Worm (Caenorhabditis elegans): ENCODE results near the gene F55H2.7.

Gene F55H2.7

DNA sequence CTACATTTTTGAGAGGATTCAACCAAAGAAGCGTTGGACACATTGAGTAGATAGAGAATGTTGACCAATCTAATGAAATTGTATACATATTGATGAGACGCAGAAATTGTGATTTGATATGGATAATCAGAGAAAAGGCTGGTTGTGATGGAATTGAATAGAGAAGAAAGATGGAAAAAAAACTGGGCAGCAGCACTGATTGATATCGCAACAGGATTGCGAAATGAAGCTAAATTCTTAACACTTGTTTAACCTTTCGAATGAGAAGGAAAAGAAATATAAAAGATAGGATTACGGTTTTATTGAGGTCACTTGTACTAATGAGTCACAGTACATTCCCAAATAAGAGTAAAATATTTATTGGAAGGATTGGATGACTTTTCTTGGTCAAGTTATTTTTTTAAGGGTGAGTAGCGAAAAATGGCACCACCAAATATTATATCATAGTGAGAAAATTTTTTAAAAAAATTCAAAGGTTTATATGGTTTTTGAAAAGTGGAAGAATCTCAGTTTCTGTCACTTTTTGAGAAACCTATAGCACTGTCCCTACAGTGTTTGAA lies 13.8 kb downstream of the F55H2.7 start (continued):
- no peak for TF ChIP-seq hlh-17 (GFP tag; optimal IDR thresholded peaks at IDR 0.05; ENCODE audit: borderline replicate concordance)
- TF ChIP-seq rnt-1 (tag; optimal IDR thresholded peaks at IDR 0.05): no peak
- TF ChIP-seq efl-3 (GFP tag; optimal IDR thresholded peaks at IDR 0.05): no peak
- no peak for TF ChIP-seq pqm-1 (tag; optimal IDR thresholded peaks at IDR 0.05)
- TF ChIP-seq ets-5 (GFP tag; IDR thresholded peaks at IDR 0.05): no peak
- no peak for TF ChIP-seq snu-23 (GFP tag; optimal IDR thresholded peaks at IDR 0.05)
- TF ChIP-seq lin-14 (GFP tag; optimal IDR thresholded peaks at IDR 0.05): peak; percentile 44
- TF ChIP-seq zag-1 (tag; optimal IDR thresholded peaks at IDR 0.05): no peak
- no peak for TF ChIP-seq fkh-4 (tag; optimal IDR thresholded peaks at IDR 0.05; ENCODE audit: borderline replicate concordance)
- TF ChIP-seq unc-30 (tag; optimal IDR thresholded peaks at IDR 0.05): no peak
- no peak for TF ChIP-seq Y116A8C.19 (tag; optimal IDR thresholded peaks at IDR 0.05; ENCODE audit: borderline replicate concordance)
- TF ChIP-seq ztf-4 (tag; optimal IDR thresholded peaks at IDR 0.05): no peak
- TF ChIP-seq ama-1 (optimal IDR thresholded peaks at IDR 0.05): no peak
- TF ChIP-seq pag-3 (tag; optimal IDR thresholded peaks at IDR 0.05; ENCODE audit: borderline replicate concordance, insufficient read depth): no peak
- TF ChIP-seq nhr-19 (GFP tag; conservative IDR thresholded peaks at IDR 0.05): no peak
- TF ChIP-seq nhr-84 (tag; optimal IDR thresholded peaks at IDR 0.05): no peak
- TF ChIP-seq ztf-11 (tag; optimal IDR thresholded peaks at IDR 0.05): no peak
- no peak for TF ChIP-seq mef-2 (tag; optimal IDR thresholded peaks at IDR 0.05)
- TF ChIP-seq pax-3 (tag; optimal IDR thresholded peaks at IDR 0.05): no peak
- TF ChIP-seq skn-1 (tag; optimal IDR thresholded peaks at IDR 0.05): peak; percentile 23
- TF ChIP-seq nhr-76 (tag; optimal IDR thresholded peaks at IDR 0.05): no peak
- TF ChIP-seq hpl-2 (GFP tag; optimal IDR thresholded peaks at IDR 0.05): no peak
- TF ChIP-seq dsc-1 (tag; optimal IDR thresholded peaks at IDR 0.05): no peak
- no peak for TF ChIP-seq tlp-1 (tag; optimal IDR thresholded peaks at IDR 0.05)
- TF ChIP-seq ceh-88 (GFP tag; IDR thresholded peaks at IDR 0.05): no peak
- no peak for TF ChIP-seq mdl-1 (tag; optimal IDR thresholded peaks at IDR 0.05)
- TF ChIP-seq lin-13 (GFP tag; optimal IDR thresholded peaks at IDR 0.05): no peak
- TF ChIP-seq nhr-47 (tag; optimal IDR thresholded peaks at IDR 0.05): no peak
- no peak for TF ChIP-seq sptf-1 (tag; optimal IDR thresholded peaks at IDR 0.05)
- TF ChIP-seq elt-2 (tag; optimal IDR thresholded peaks at IDR 0.05): no peak
- TF ChIP-seq blmp-1 (tag; optimal IDR thresholded peaks at IDR 0.05): peak; percentile 63
- no peak for TF ChIP-seq lir-3 (tag; optimal IDR thresholded peaks at IDR 0.05; ENCODE audit: poor library complexity)
- no peak for TF ChIP-seq lin-15B (tag; optimal IDR thresholded peaks at IDR 0.05)
- no peak for TF ChIP-seq xbp-1 (tag; optimal IDR thresholded peaks at IDR 0.05)
- TF ChIP-seq tbx-2 (tag; optimal IDR thresholded peaks at IDR 0.05): no peak

DNA sequence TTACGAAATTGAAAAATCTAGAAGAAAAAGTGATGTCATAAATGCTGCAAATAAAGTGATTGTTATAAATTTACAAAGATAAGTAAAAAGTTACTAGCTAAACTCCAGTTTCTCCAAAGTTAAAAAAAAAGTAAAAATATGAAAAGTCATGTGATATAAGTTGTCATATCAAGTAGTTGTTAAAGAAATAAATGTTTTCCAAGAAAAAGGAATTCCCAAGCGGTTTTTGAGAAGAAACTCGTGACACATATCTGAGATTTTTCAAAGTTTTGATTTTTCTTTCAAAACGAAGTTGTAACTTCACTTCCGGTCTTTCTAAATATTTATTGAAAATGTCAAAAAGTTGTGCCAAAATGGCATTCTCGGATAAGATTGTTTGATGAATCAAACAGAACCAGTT lies 15.0 kb downstream of the F55H2.7 start:
- no peak for TF ChIP-seq nhr-76 (tag; optimal IDR thresholded peaks at IDR 0.05)
- TF ChIP-seq dpl-1 (GFP tag; optimal IDR thresholded peaks at IDR 0.05): no peak
- TF ChIP-seq blmp-1 (tag; optimal IDR thresholded peaks at IDR 0.05): no peak
- TF ChIP-seq ceh-63 (GFP tag; optimal IDR thresholded peaks at IDR 0.05): no peak
- no peak for TF ChIP-seq grh-1 (GFP tag; IDR thresholded peaks at IDR 0.05)
- no peak for TF ChIP-seq ztf-4 (tag; optimal IDR thresholded peaks at IDR 0.05)
- no peak for TF ChIP-seq fkh-10 (GFP tag; optimal IDR thresholded peaks at IDR 0.05)
- TF ChIP-seq nhr-71 (tag; optimal IDR thresholded peaks at IDR 0.05): peak; percentile 56
- TF ChIP-seq ces-1 (GFP tag; optimal IDR thresholded peaks at IDR 0.05): no peak
- no peak for TF ChIP-seq ceh-90 (tag; optimal IDR thresholded peaks at IDR 0.05)
- no peak for TF ChIP-seq sptf-1 (tag; optimal IDR thresholded peaks at IDR 0.05)
- TF ChIP-seq sup-37 (GFP tag; optimal IDR thresholded peaks at IDR 0.05): no peak
- TF ChIP-seq snu-23 (GFP tag; optimal IDR thresholded peaks at IDR 0.05): no peak
- no peak for TF ChIP-seq nhr-90 (tag; optimal IDR thresholded peaks at IDR 0.05; ENCODE audit: poor library complexity)
- TF ChIP-seq tbx-2 (tag; optimal IDR thresholded peaks at IDR 0.05): no peak
- TF ChIP-seq egl-13 (tag; optimal IDR thresholded peaks at IDR 0.05): no peak
- no peak for TF ChIP-seq nhr-28 (tag; optimal IDR thresholded peaks at IDR 0.05)
- no peak for TF ChIP-seq efl-3 (GFP tag; optimal IDR thresholded peaks at IDR 0.05)
- no peak for TF ChIP-seq nhr-12 (tag; optimal IDR thresholded peaks at IDR 0.05)
- TF ChIP-seq F16B12.6 (tag; optimal IDR thresholded peaks at IDR 0.05): no peak
- TF ChIP-seq zip-4 (GFP tag; optimal IDR thresholded peaks at IDR 0.05): no peak
- no peak for TF ChIP-seq alr-1 (tag; optimal IDR thresholded peaks at IDR 0.05; ENCODE audit: borderline replicate concordance)
- no peak for TF ChIP-seq ceh-8 (GFP tag; optimal IDR thresholded peaks at IDR 0.05)
- no peak for TF ChIP-seq jun-1 (tag; optimal IDR thresholded peaks at IDR 0.05)

All from whole organism, L1 larva.